Worm (Caenorhabditis elegans): ENCODE data around the gene gei-6.

The gei-6 gene

ce11 chrV:7225894-7226293 lies 4.8 kb downstream of the gei-6 start:
- TF ChIP-seq somi-1 (GFP tag; optimal IDR thresholded peaks at IDR 0.05) (no peak), ama-1 (optimal IDR thresholded peaks at IDR 0.05) (no peak), ama-1 (GFP tag; optimal IDR thresholded peaks at IDR 0.05) (no peak), attf-3 (GFP tag; conservative IDR thresholded peaks at IDR 0.05) (no peak), egl-18 (GFP tag; IDR thresholded peaks at IDR 0.05) (no peak), nhr-120 (GFP tag; IDR thresholded peaks at IDR 0.05) (no peak), F23B12.7 (tag; optimal IDR thresholded peaks at IDR 0.05; ENCODE audit: insufficient read depth) (no peak), sdz-38 (tag; optimal IDR thresholded peaks at IDR 0.05) (no peak), Y56A3A.18 (GFP tag; IDR thresholded peaks at IDR 0.05) (0 out of 2 replicates have a peak, but pooled peaks have one; percentile 41), lin-35 (GFP tag; optimal IDR thresholded peaks at IDR 0.05) (no peak), ZK185.1 (tag; optimal IDR thresholded peaks at IDR 0.05; ENCODE audit: poor library complexity, severe bottlenecking) (peak; percentile 18), F10E7.11 (tag; optimal IDR thresholded peaks at IDR 0.05) (no peak), D2030.7 (GFP tag; IDR thresholded peaks at IDR 0.05) (no peak), nhr-27 (tag; optimal IDR thresholded peaks at IDR 0.05) (no peak), attf-6 (GFP tag; IDR thresholded peaks at IDR 0.05) (0 out of 2 replicates have a peak, but pooled peaks have one; percentile 23)

- TF ChIP-seq Y53F4B.3 (GFP tag; IDR thresholded peaks at IDR 0.05) (no peak), ztf-22 (GFP tag; optimal IDR thresholded peaks at IDR 0.05) (no peak), ceh-79 (tag; optimal IDR thresholded peaks at IDR 0.05) (no peak), rec-8 (tag; optimal IDR thresholded peaks at IDR 0.05) (no peak), nhr-90 (tag; optimal IDR thresholded peaks at IDR 0.05) (no peak), F23B12.7 (tag; optimal IDR thresholded peaks at IDR 0.05; ENCODE audit: insufficient read depth) (no peak), unc-62 (GFP tag; optimal IDR thresholded peaks at IDR 0.05) (no peak), ccch-3 (GFP tag; optimal IDR thresholded peaks at IDR 0.05) (no peak), nhr-27 (tag; optimal IDR thresholded peaks at IDR 0.05) (no peak)
These were observed 5.7 kb downstream of the gei-6 start, which contains the start of gene fkb-3 for ce11 chrV:7224947-7225346. Gene fkb-3, plus strand, starts transcription at chrV:7225223.

ce11 chrV:7224353-7224752 lies 6.3 kb downstream of the gei-6 start:
- TF ChIP-seq F37B4.10 (GFP tag; IDR thresholded peaks at IDR 0.05) (no peak), T07F8.4 (tag; optimal IDR thresholded peaks at IDR 0.05) (no peak), mcd-1 (GFP tag; IDR thresholded peaks at IDR 0.05) (no peak), cebp-2 (GFP tag; IDR thresholded peaks at IDR 0.05) (no peak), hlh-26 (GFP tag; conservative IDR thresholded peaks at IDR 0.05) (no peak), hrde-1 (tag; optimal IDR thresholded peaks at IDR 0.05; ENCODE audit: borderline replicate concordance) (no peak), let-526 (GFP tag; IDR thresholded peaks at IDR 0.05) (no peak), gei-17 (GFP tag; optimal IDR thresholded peaks at IDR 0.05) (no peak), madf-10 (tag; optimal IDR thresholded peaks at IDR 0.05) (no peak), nhr-27 (tag; optimal IDR thresholded peaks at IDR 0.05) (no peak)

- TF ChIP-seq cebp-1 (GFP tag; IDR thresholded peaks at IDR 0.05) (no peak), cebp-1 (tag; optimal IDR thresholded peaks at IDR 0.05) (peak; percentile 39), rcor-1 (GFP tag; IDR thresholded peaks at IDR 0.05) (0 out of 2 replicates have a peak, but pooled peaks have one; percentile 17), zfh-2 (GFP tag; conservative IDR thresholded peaks at IDR 0.05) (0 out of 2 replicates have a peak, but pooled peaks have one; percentile 15), F57C9.4 (tag; optimal IDR thresholded peaks at IDR 0.05) (no peak)
These were observed 6.7 kb downstream of the gei-6 start, which contains the start of gene C13F10.1 for ce11 chrV:7223941-7224340. Gene C13F10.1, plus strand, starts transcription at chrV:7224078.

Data from whole organism, young adult.